Fruit fly (Drosophila melanogaster) whole organism, embryonic: ENCODE measurements around the gene CG6398.

Experiments
- Abd-B ChIP-seq: fragments of 200-800 bp; sonication (Bioruptor generic); optimal IDR thresholded peaks from 2 replicates; lab custom pipeline; 2018; ENCODE audit warnings: missing biosample characterization, mild to moderate bottlenecking, missing genetic modification characterization, moderate library complexity
- Adf1 ChIP-seq: fragments of 200-800 bp; sonication (Bioruptor generic); IDR thresholded peaks from 2 replicates; pipeline ENCODE4 v1.3.6; 2022; ENCODE audit warnings: missing biosample characterization, missing genetic modification characterization
- Atf3 ChIP-seq: fragments of 200-800 bp; sonication (Bioruptor generic); optimal IDR thresholded peaks from 3 replicates; lab custom pipeline; 2016; ENCODE audit warnings: missing biosample characterization, missing genetic modification characterization
- Blimp-1 ChIP-seq: fragments of 200-800 bp; sonication (Bioruptor generic); optimal IDR thresholded peaks from 3 replicates; lab custom pipeline; 2018; ENCODE audit warnings: missing biosample characterization, missing genetic modification characterization, mild to moderate bottlenecking, moderate library complexity, missing genetic modification reagents
- CG11695 ChIP-seq: fragments of 200-800 bp; sonication (Bioruptor generic); IDR thresholded peaks from 3 replicates; pipeline ENCODE4 v1.3.6; 2022; ENCODE audit warnings: missing biosample characterization, missing genetic modification characterization
- CG12104 ChIP-seq: fragments of 200-800 bp; sonication (Bioruptor generic); optimal IDR thresholded peaks from 3 replicates; lab custom pipeline; 2016; ENCODE audit warnings: missing biosample characterization, missing genetic modification characterization
- CG16815 ChIP-seq: fragments of 200-800 bp; sonication (Bioruptor generic); optimal IDR thresholded peaks from 3 replicates; lab custom pipeline; 2017; ENCODE audit warnings: missing biosample characterization, mild to moderate bottlenecking, missing genetic modification characterization
- CG17186 ChIP-seq: fragments of 200-800 bp; sonication (Bioruptor generic); optimal IDR thresholded peaks from 3 replicates; lab custom pipeline; 2017; ENCODE audit warnings: missing biosample characterization, missing genetic modification reagents, missing genetic modification characterization
- CG17829 ChIP-seq: fragments of 200-800 bp; optimal IDR thresholded peaks from 2 replicates; lab custom pipeline; 2019; ENCODE audit warnings: missing biosample characterization, mild to moderate bottlenecking, missing genetic modification characterization, moderate library complexity
- CG17912 ChIP-seq: fragments of 200-800 bp; sonication (Bioruptor generic); optimal IDR thresholded peaks from 2 replicates; lab custom pipeline; 2018; ENCODE audit warnings: missing biosample characterization, mild to moderate bottlenecking, missing genetic modification characterization
- CG2875 ChIP-seq: fragments of 200-800 bp; sonication (Bioruptor generic); optimal IDR thresholded peaks from 2 replicates; lab custom pipeline; 2017; ENCODE audit warnings: missing biosample characterization, mild to moderate bottlenecking, missing genetic modification characterization, missing genetic modification reagents
- CG3163 ChIP-seq: fragments of 200-800 bp; sonication (Bioruptor generic); optimal IDR thresholded peaks from 3 replicates; lab custom pipeline; 2016; ENCODE audit warnings: missing biosample characterization, missing genetic modification characterization
- CG32767 ChIP-seq: fragments of 200-800 bp; sonication (Bioruptor generic); IDR thresholded peaks from 2 replicates; pipeline ENCODE4 v1.3.6; 2022; ENCODE audit warnings: missing biosample characterization, missing genetic modification characterization
- CG32772 ChIP-seq: fragments of 200-800 bp; sonication (Bioruptor generic); IDR thresholded peaks from 2 replicates; pipeline ENCODE4 v1.3.6; 2022; ENCODE audit warnings: missing biosample characterization, missing genetic modification characterization
- CG3726 ChIP-seq: fragments of 200-800 bp; sonication (Bioruptor generic); IDR thresholded peaks from 3 replicates; pipeline ENCODE4, ENCODE4 v1.3.6; 2022; ENCODE audit warnings: missing biosample characterization, missing genetic modification characterization
- CG4360 ChIP-seq: fragments of 200-800 bp; sonication (Bioruptor generic); IDR thresholded peaks from 2 replicates; pipeline ENCODE4 v1.3.6; 2022; ENCODE audit warnings: missing biosample characterization, missing genetic modification characterization
- CG6175 ChIP-seq: fragments of 200-800 bp; sonication (Bioruptor generic); IDR thresholded peaks from 3 replicates; pipeline ENCODE4 v1.3.6; 2022; ENCODE audit warnings: missing biosample characterization, missing genetic modification characterization
- CG6813 ChIP-seq: fragments of 200-800 bp; sonication (Bioruptor generic); optimal IDR thresholded peaks from 2 replicates; lab custom pipeline; 2017; ENCODE audit warnings: missing biosample characterization, missing genetic modification characterization, mild to moderate bottlenecking, moderate library complexity, missing genetic modification reagents
- CG7786 ChIP-seq: fragments of 200-800 bp; sonication (Bioruptor generic); optimal IDR thresholded peaks from 2 replicates; lab custom pipeline; 2016; ENCODE audit warnings: missing biosample characterization, missing genetic modification characterization
- CG9727 ChIP-seq: fragments of 200-800 bp; sonication (Bioruptor generic); optimal IDR thresholded peaks from 3 replicates; lab custom pipeline; 2017; ENCODE audit warnings: missing biosample characterization, mild to moderate bottlenecking, missing genetic modification characterization
- CrebB ChIP-seq: fragments of 200-800 bp; sonication (Bioruptor generic); optimal IDR thresholded peaks from 3 replicates; lab custom pipeline; 2018; ENCODE audit warnings: missing biosample characterization, mild to moderate bottlenecking, missing genetic modification characterization
- Dbx ChIP-seq: fragments of 200-800 bp; sonication (Bioruptor generic); IDR thresholded peaks from 3 replicates; pipeline ENCODE4 v1.3.6; 2022; ENCODE audit warnings: missing biosample characterization, missing genetic modification characterization
- Dfd ChIP-seq, 2 experiments: fragments of >200 bp; optimal IDR thresholded peaks; 2 replicates each; lab custom pipeline; 2017; ENCODE audit warnings: missing biosample characterization in 2 of 2, missing genetic modification characterization in 2 of 2
- Dll ChIP-seq: fragments of 200-800 bp; sonication (Bioruptor generic); IDR thresholded peaks from 4 replicates; pipeline ENCODE4 v1.3.6; 2022; ENCODE audit warnings: missing biosample characterization, missing genetic modification characterization; ENCODE audit not compliant: partially characterized antibody
- Drgx ChIP-seq: fragments of 200-800 bp; sonication (Bioruptor generic); IDR thresholded peaks from 2 replicates; pipeline ENCODE4 v1.3.6; 2022; ENCODE audit warnings: missing biosample characterization, missing genetic modification characterization
- MTF-1 ChIP-seq: fragments of 200-800 bp; sonication (Bioruptor generic); optimal IDR thresholded peaks from 2 replicates; lab custom pipeline; 2018; ENCODE audit warnings: missing biosample characterization, mild to moderate bottlenecking, missing genetic modification characterization, borderline replicate concordance
- Med ChIP-seq: fragments of 200-800 bp; sonication (Bioruptor generic); peaks from one replicate; lab custom pipeline; 2016; ENCODE audit warnings: missing biosample characterization, missing genetic modification characterization, mild to moderate bottlenecking, inconsistent platforms, moderate library complexity
- Oaz ChIP-seq: fragments of 200-800 bp; sonication (Bioruptor generic); IDR thresholded peaks from 2 replicates; pipeline ENCODE4 v1.3.6; 2022; ENCODE audit warnings: missing biosample characterization, missing genetic modification characterization
- Trl ChIP-seq, 3 experiments: fragments of >200 bp in 2 of 3; fragments of 200-800 bp in 1 of 3; sonication (Bioruptor generic) in 1 of 3; optimal IDR thresholded peaks; 2 replicates in 1 of 3; 3 replicates in 2 of 3; lab custom pipeline; 2016 to 2017; ENCODE audit warnings: missing biosample characterization in 1 of 3, missing genetic modification characterization in 1 of 3
- YL-1 ChIP-seq: fragments of 200-800 bp; sonication (Bioruptor generic); optimal IDR thresholded peaks from 3 replicates; lab custom pipeline; 2017; ENCODE audit warnings: missing biosample characterization, mild to moderate bottlenecking, missing genetic modification characterization
- bcd ChIP-seq: fragments of 200-800 bp; sonication (Bioruptor generic); optimal IDR thresholded peaks from 2 replicates; lab custom pipeline; 2017; ENCODE audit warnings: missing biosample characterization, mild to moderate bottlenecking, missing genetic modification characterization
- bsh ChIP-seq, 2 experiments: fragments of 200-800 bp; sonication (Bioruptor generic); optimal IDR thresholded peaks; 2 replicates each; lab custom pipeline; 2017 to 2018; ENCODE audit warnings: mild to moderate bottlenecking in 2 of 2, missing biosample characterization in 2 of 2, missing genetic modification characterization in 2 of 2, moderate library complexity in 1 of 2
- cg ChIP-seq: fragments of 200-800 bp; sonication (Bioruptor generic); optimal IDR thresholded peaks from 3 replicates; lab custom pipeline; 2019; ENCODE audit warnings: missing biosample characterization, mild to moderate bottlenecking, missing genetic modification characterization, moderate library complexity
- chinmo ChIP-seq: fragments of 200-800 bp; sonication (Bioruptor generic); IDR thresholded peaks from 4 replicates; pipeline ENCODE4 v1.3.6; 2022; ENCODE audit warnings: missing biosample characterization, missing genetic modification characterization; ENCODE audit not compliant: partially characterized antibody
- eve ChIP-seq, 2 experiments: fragments of >200 bp; optimal IDR thresholded peaks; 2 replicates each; lab custom pipeline; 2017; ENCODE audit warnings: missing biosample characterization in 2 of 2, missing genetic modification characterization in 2 of 2
- ewg ChIP-seq: fragments of 200-800 bp; sonication (Bioruptor generic); optimal IDR thresholded peaks from 3 replicates; lab custom pipeline; 2017; ENCODE audit warnings: mild to moderate bottlenecking, missing biosample characterization, missing genetic modification reagents, missing genetic modification characterization
- kay ChIP-seq: fragments of 200-800 bp; sonication (Bioruptor generic); optimal IDR thresholded peaks from 2 replicates; lab custom pipeline; 2016; ENCODE audit warnings: missing biosample characterization, missing genetic modification characterization
- sens ChIP-seq: fragments of 200-800 bp; sonication (Bioruptor generic); peaks from one replicate; lab custom pipeline; 2016; ENCODE audit warnings: missing biosample characterization, missing genetic modification characterization
- sna ChIP-seq: fragments of 200-800 bp; sonication (Bioruptor generic); IDR thresholded peaks from 2 replicates; pipeline ENCODE4 v1.3.6; 2022; ENCODE audit warnings: missing biosample characterization, missing genetic modification characterization; ENCODE audit not compliant: partially characterized antibody
- sqz ChIP-seq: fragments of 200-800 bp; sonication (Bioruptor generic); optimal IDR thresholded peaks from 3 replicates; lab custom pipeline; 2018; ENCODE audit warnings: missing biosample characterization, mild to moderate bottlenecking, missing genetic modification characterization
- sr ChIP-seq: fragments of 200-800 bp; sonication (Bioruptor generic); IDR thresholded peaks from 3 replicates; pipeline ENCODE4 v1.3.6; 2022; ENCODE audit warnings: missing biosample characterization, missing genetic modification characterization
- stwl ChIP-seq: fragments of 200-800 bp; sonication (Bioruptor generic); optimal IDR thresholded peaks from 3 replicates; lab custom pipeline; 2018; ENCODE audit warnings: missing biosample characterization, mild to moderate bottlenecking, missing genetic modification characterization, moderate library complexity
- tna ChIP-seq: fragments of 200-800 bp; sonication (Bioruptor generic); IDR thresholded peaks from 2 replicates; pipeline ENCODE4 v1.3.6; 2022; ENCODE audit warnings: missing biosample characterization, missing genetic modification characterization; ENCODE audit not compliant: partially characterized antibody
- yki ChIP-seq: fragments of >200 bp; optimal IDR thresholded peaks from 3 replicates; lab custom pipeline; 2018

CG6398 gene

dm6 chrX:17875695-17876094 lies 45.1 kb downstream of the CG6398 start:
- TF ChIP-seq sens (GFP tag; lab: Kevin White, UChicago) (peak; percentile 52), YL-1 (no peak), CG11695 (GFP tag; lab: Robert Waterston, UW) (0 out of 3 replicates have a peak, but pooled peaks have one; percentile 15)

dm6 chrX:17876518-17876917 lies 45.9 kb downstream of the CG6398 start:
- no peak for TF ChIP-seq CG7786
- TF ChIP-seq CG6813 (GFP tag; lab: Kevin White, UChicago), result no peak
- TF ChIP-seq CG17829 (tag; lab: Kevin White, UChicago), result no peak
- TF ChIP-seq Blimp-1 (GFP tag; lab: Kevin White, UChicago), result no peak

dm6 chrX:17877974-17878373 lies 47.3 kb downstream of the CG6398 start:
- no peak for TF ChIP-seq Atf3 (GFP tag; lab: Kevin White, UChicago)
- TF ChIP-seq eve (GFP tag; optimal IDR thresholded peaks at IDR 0.05; lab: Kevin White, UChicago), result peak in 1 of 2 experiments; percentile 13
- no peak for TF ChIP-seq bsh (GFP tag; optimal IDR thresholded peaks at IDR 0.05; lab: Kevin White, UChicago)
- peak; percentile 36 for TF ChIP-seq cg (GFP tag; lab: Kevin White, UChicago)
- TF ChIP-seq chinmo (GFP tag; lab: Robert Waterston, UW), result 0 out of 4 replicates have a peak, but pooled peaks have one; percentile 53

dm6 chrX:17878632-17879033 lies 48.0 kb downstream of the CG6398 start:
- TF ChIP-seq CG12104 (GFP tag; lab: Kevin White, UChicago), result no peak
- peak; percentile 56 for TF ChIP-seq CG17186
- peak; percentile 27 for TF ChIP-seq stwl (tag; lab: Kevin White, UChicago)
- no peak for TF ChIP-seq CG17912 (GFP tag; lab: Kevin White, UChicago)
- 0 out of 2 replicates have a peak, but pooled peaks have one; percentile 33 for TF ChIP-seq sna (GFP tag; lab: Robert Waterston, UW)
- TF ChIP-seq CG16815 (GFP tag; lab: Kevin White, UChicago), result no peak
- TF ChIP-seq Abd-B (GFP tag; lab: Kevin White, UChicago), result no peak
- TF ChIP-seq ewg (GFP tag; lab: Kevin White, UChicago), result peak; percentile 50
- peak; percentile 67 for TF ChIP-seq yki (lab: Kevin White, UChicago)
- TF ChIP-seq sr, result peak; percentile 79
- peak; percentile 69 for TF ChIP-seq Adf1
- no peak for TF ChIP-seq MTF-1 (GFP tag; lab: Kevin White, UChicago)
- TF ChIP-seq CG32767 (GFP tag; lab: Robert Waterston, UW), result peak; percentile 45; the same call in 1 of the 2 replicates
- TF ChIP-seq CrebB (tag; lab: Kevin White, UChicago), result no peak
- no peak for TF ChIP-seq bcd
- no peak for TF ChIP-seq CG2875 (GFP tag; lab: Kevin White, UChicago)
- no peak for TF ChIP-seq tna (GFP tag; lab: Robert Waterston, UW)
- TF ChIP-seq Dfd (GFP tag; optimal IDR thresholded peaks at IDR 0.05; lab: Kevin White, UChicago), result no peak
- TF ChIP-seq Trl (optimal IDR thresholded peaks at IDR 0.05; lab: Kevin White, UChicago), result peak; percentile 86 to 91
- TF ChIP-seq Trl (GFP tag; optimal IDR thresholded peaks at IDR 0.05; lab: Kevin White, UChicago), result no peak
- TF ChIP-seq kay (GFP tag; lab: Kevin White, UChicago), result no peak
- TF ChIP-seq CG7786, result no peak
- 0 out of 2 replicates have a peak, but pooled peaks have one; percentile 24 for TF ChIP-seq CG4360
- TF ChIP-seq Med (GFP tag; lab: Kevin White, UChicago), result peak; percentile 54
- peak; percentile 25 for TF ChIP-seq CG9727 (GFP tag; lab: Kevin White, UChicago)
- peak; percentile 81 for TF ChIP-seq CG32772
- peak; percentile 74 for TF ChIP-seq CG3163 (GFP tag; lab: Kevin White, UChicago)
- no peak for TF ChIP-seq Dbx (GFP tag; lab: Robert Waterston, UW)
- TF ChIP-seq Dll (GFP tag; lab: Robert Waterston, UW), result peak; percentile 10; the same call in 1 of the 4 replicates
- peak; percentile 2 for TF ChIP-seq YL-1
- TF ChIP-seq sqz (GFP tag; lab: Kevin White, UChicago), result peak; percentile 97
- TF ChIP-seq Drgx (GFP tag; lab: Robert Waterston, UW), result peak; percentile 65
- TF ChIP-seq CG6175 (GFP tag; lab: Robert Waterston, UW), result peak; percentile 99
- TF ChIP-seq Oaz (GFP tag; lab: Robert Waterston, UW), result no peak
- TF ChIP-seq CG3726 (GFP tag; lab: Robert Waterston, UW), result no peak
